Fruit fly (Drosophila melanogaster) Kc167 (cell line): ENCODE results near the gene mAcon2.

Experiments
- h ChIP-seq: fragments of >200 bp; optimal IDR thresholded peaks from 3 replicates; lab custom pipeline; 2018; ENCODE audit warnings: missing external identifiers
- psq ChIP-seq: fragments of >200 bp; optimal IDR thresholded peaks from 2 replicates; lab custom pipeline; 2017; ENCODE audit warnings: missing external identifiers
- ttk ChIP-seq: sonication (Bioruptor generic); optimal IDR thresholded peaks from 2 replicates; lab custom pipeline; 2017; ENCODE audit warnings: missing external identifiers

DNA sequence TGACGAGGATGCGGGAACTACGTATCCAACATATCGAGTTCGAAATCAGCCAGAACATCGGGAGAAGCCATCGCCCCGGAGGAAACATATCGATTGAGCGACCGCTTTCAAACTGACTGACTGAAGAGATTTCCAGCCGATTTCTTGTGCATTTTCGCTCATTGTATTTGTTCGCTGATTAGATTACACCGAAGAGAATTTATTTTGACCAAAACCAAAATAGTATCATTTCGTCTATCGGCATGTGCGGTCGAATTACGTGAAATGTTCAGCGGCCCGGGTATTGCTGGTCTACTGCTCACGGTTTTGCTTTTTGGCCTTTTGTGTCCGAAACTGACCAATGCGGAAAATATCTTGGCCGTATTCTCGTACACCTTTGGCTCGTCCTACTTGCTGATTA, 38.3 kb downstream of the mAcon2 start, which contains the start of the genes Ugt304A1 and Ugt303A1:
- TF ChIP-seq psq (lab: Kevin White, UChicago) (no peak), h (lab: Kevin White, UChicago) (no peak), ttk (lab: Kevin White, UChicago) (no peak)
